Fruit fly (Drosophila melanogaster) whole organism, embryonic: ENCODE measurements around the gene CanB.

ENCODE experiments used
- CG1603 ChIP-seq: fragments of 200-800 bp; sonication (Bioruptor generic); optimal IDR thresholded peaks from 2 replicates; lab custom pipeline; 2019; ENCODE audit warnings: missing biosample characterization, mild to moderate bottlenecking, missing genetic modification characterization, moderate library complexity
- Dfd ChIP-seq, 2 experiments: fragments of >200 bp; optimal IDR thresholded peaks; 2 replicates each; lab custom pipeline; 2017; ENCODE audit warnings: missing biosample characterization in 2 of 2, missing genetic modification characterization in 2 of 2
- MTF-1 ChIP-seq: fragments of 200-800 bp; sonication (Bioruptor generic); optimal IDR thresholded peaks from 2 replicates; lab custom pipeline; 2018; ENCODE audit warnings: missing biosample characterization, mild to moderate bottlenecking, missing genetic modification characterization, borderline replicate concordance
- Trl ChIP-seq, 3 experiments: fragments of >200 bp in 2 of 3; fragments of 200-800 bp in 1 of 3; sonication (Bioruptor generic) in 1 of 3; optimal IDR thresholded peaks; 2 replicates in 1 of 3; 3 replicates in 2 of 3; lab custom pipeline; 2016 to 2017; ENCODE audit warnings: missing biosample characterization in 1 of 3, missing genetic modification characterization in 1 of 3
- pita ChIP-seq: fragments of 200-800 bp; sonication (Bioruptor generic); optimal IDR thresholded peaks from 2 replicates; lab custom pipeline; 2017; ENCODE audit warnings: missing biosample characterization, mild to moderate bottlenecking, missing genetic modification characterization
- vvl ChIP-seq: fragments of 200-800 bp; sonication (Bioruptor generic); IDR thresholded peaks from 2 replicates; pipeline ENCODE4 v1.3.6; 2022; ENCODE audit warnings: missing biosample characterization, missing genetic modification characterization

DNA sequence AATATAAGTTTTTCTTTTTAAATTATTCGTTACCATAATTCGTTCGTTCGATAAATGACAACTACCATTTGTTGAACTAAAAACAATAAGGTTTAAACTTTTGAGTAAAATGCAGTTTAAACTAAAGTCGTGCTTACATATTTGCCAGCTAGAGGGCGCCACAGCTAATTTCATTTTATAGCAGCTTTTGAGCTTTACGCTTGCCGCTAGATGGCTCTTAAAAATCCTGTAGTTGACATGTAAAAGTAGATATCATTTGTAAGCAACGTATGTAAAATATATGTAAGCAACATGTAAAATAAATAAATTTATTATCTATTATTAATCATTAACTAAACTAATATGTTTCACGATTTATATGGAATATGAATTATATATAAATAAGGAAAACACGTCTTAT is 42.6 kb upstream of the CanB start:
- no peak for TF ChIP-seq pita (GFP tag; lab: Kevin White, UChicago)
- TF ChIP-seq Dfd (GFP tag; optimal IDR thresholded peaks at IDR 0.05; lab: Kevin White, UChicago) = no peak
- TF ChIP-seq CG1603 (tag; lab: Kevin White, UChicago) = peak; percentile 17
- TF ChIP-seq Trl (optimal IDR thresholded peaks at IDR 0.05; lab: Kevin White, UChicago) = no peak
- TF ChIP-seq Trl (GFP tag; optimal IDR thresholded peaks at IDR 0.05; lab: Kevin White, UChicago) = no peak
- peak; percentile 41; the same call in 1 of the 2 replicates for TF ChIP-seq vvl
- no peak for TF ChIP-seq MTF-1 (GFP tag; lab: Kevin White, UChicago)
